Fruit fly (Drosophila melanogaster) whole organism, embryonic: Measurements from ENCODE around the gene Cad89D.

Source experiments
- Blimp-1 ChIP-seq: fragments of 200-800 bp; sonication (Bioruptor generic); optimal IDR thresholded peaks from 3 replicates; lab custom pipeline; 2018; ENCODE audit warnings: missing biosample characterization, missing genetic modification characterization, mild to moderate bottlenecking, moderate library complexity, missing genetic modification reagents
- BtbVII ChIP-seq: fragments of 200-800 bp; sonication (Bioruptor generic); optimal IDR thresholded peaks from 3 replicates; lab custom pipeline; 2017; ENCODE audit warnings: missing biosample characterization, mild to moderate bottlenecking, missing genetic modification characterization
- CG10959 ChIP-seq: fragments of 200-800 bp; sonication (Bioruptor generic); IDR thresholded peaks from 2 replicates; pipeline ENCODE4 v1.3.6; 2022; ENCODE audit warnings: missing biosample characterization, missing genetic modification characterization
- CG11085 ChIP-seq: fragments of 200-800 bp; sonication (Bioruptor generic); IDR thresholded peaks from 2 replicates; pipeline ENCODE4 v1.3.6; 2022; ENCODE audit warnings: missing biosample characterization, missing genetic modification characterization
- CG12104 ChIP-seq: fragments of 200-800 bp; sonication (Bioruptor generic); optimal IDR thresholded peaks from 3 replicates; lab custom pipeline; 2016; ENCODE audit warnings: missing biosample characterization, missing genetic modification characterization
- CG12219 ChIP-seq: fragments of 200-800 bp; sonication (Bioruptor generic); optimal IDR thresholded peaks from 3 replicates; lab custom pipeline; 2018; ENCODE audit warnings: missing biosample characterization, mild to moderate bottlenecking, missing genetic modification characterization
- CG12659 ChIP-seq: fragments of 200-800 bp; sonication (Bioruptor generic); optimal IDR thresholded peaks from 3 replicates; lab custom pipeline; 2017; ENCODE audit warnings: mild to moderate bottlenecking, missing biosample characterization, missing genetic modification reagents, missing genetic modification characterization
- CG13894 ChIP-seq: fragments of 200-800 bp; sonication (Bioruptor generic); optimal IDR thresholded peaks from 3 replicates; lab custom pipeline; 2018; ENCODE audit warnings: missing biosample characterization, mild to moderate bottlenecking, missing genetic modification characterization, moderate library complexity
- CG14441 ChIP-seq: fragments of 200-800 bp; sonication (Bioruptor generic); IDR thresholded peaks from 2 replicates; pipeline ENCODE4 v1.3.6; 2022; ENCODE audit warnings: missing biosample characterization, missing genetic modification characterization
- CG1602 ChIP-seq: fragments of 200-800 bp; sonication (Bioruptor generic); optimal IDR thresholded peaks from 3 replicates; lab custom pipeline; 2016; ENCODE audit warnings: missing biosample characterization, missing genetic modification characterization
- CG1647 ChIP-seq: fragments of 200-800 bp; sonication (Bioruptor generic); optimal IDR thresholded peaks from 3 replicates; lab custom pipeline; 2016; ENCODE audit warnings: missing biosample characterization, missing genetic modification characterization
- CG1832 ChIP-seq: fragments of 200-800 bp; sonication (Bioruptor generic); optimal IDR thresholded peaks from 2 replicates; lab custom pipeline; 2017; ENCODE audit warnings: missing biosample characterization, mild to moderate bottlenecking, missing genetic modification characterization, inconsistent platforms
- CG18619 ChIP-seq: fragments of 200-800 bp; sonication (Bioruptor generic); optimal IDR thresholded peaks from 3 replicates; lab custom pipeline; 2017; ENCODE audit warnings: missing biosample characterization, mild to moderate bottlenecking, missing genetic modification characterization
- CG2120 ChIP-seq: fragments of 200-800 bp; sonication (Bioruptor generic); optimal IDR thresholded peaks from 3 replicates; lab custom pipeline; 2016; ENCODE audit warnings: missing biosample characterization, missing genetic modification characterization
- CG2199 ChIP-seq: fragments of 200-800 bp; sonication (Bioruptor generic); IDR thresholded peaks from 3 replicates; pipeline ENCODE4 v1.3.6; 2022; ENCODE audit warnings: missing biosample characterization, missing genetic modification characterization
- CG3163 ChIP-seq: fragments of 200-800 bp; sonication (Bioruptor generic); optimal IDR thresholded peaks from 3 replicates; lab custom pipeline; 2016; ENCODE audit warnings: missing biosample characterization, missing genetic modification characterization
- CG33557 ChIP-seq: fragments of 200-800 bp; sonication (Bioruptor generic); optimal IDR thresholded peaks from 2 replicates; lab custom pipeline; 2019; ENCODE audit warnings: missing biosample characterization, mild to moderate bottlenecking, missing genetic modification characterization, moderate library complexity
- CG34422 ChIP-seq: fragments of 200-800 bp; sonication (Bioruptor generic); IDR thresholded peaks from 3 replicates; pipeline ENCODE4 v1.3.6; 2022; ENCODE audit warnings: missing biosample characterization, missing genetic modification characterization
- CG5180 ChIP-seq: fragments of 200-800 bp; sonication (Bioruptor generic); optimal IDR thresholded peaks from 3 replicates; lab custom pipeline; 2017; ENCODE audit warnings: missing biosample characterization, missing genetic modification characterization, mild to moderate bottlenecking, moderate library complexity, missing genetic modification reagents
- CG7372 ChIP-seq: fragments of 200-800 bp; sonication (Bioruptor generic); IDR thresholded peaks from 2 replicates; pipeline ENCODE4 v1.3.6; 2022; ENCODE audit warnings: missing biosample characterization, missing genetic modification characterization
- CG7745 ChIP-seq: fragments of 200-800 bp; sonication (Bioruptor generic); optimal IDR thresholded peaks from 2 replicates; lab custom pipeline; 2018; ENCODE audit warnings: missing biosample characterization, mild to moderate bottlenecking, missing genetic modification characterization, moderate library complexity
- CG8089 ChIP-seq: fragments of 200-800 bp; sonication (Bioruptor generic); optimal IDR thresholded peaks from 3 replicates; lab custom pipeline; 2016; ENCODE audit warnings: missing biosample characterization, missing genetic modification characterization
- CG9817 ChIP-seq: fragments of 200-800 bp; sonication (Bioruptor generic); optimal IDR thresholded peaks from 2 replicates; lab custom pipeline; 2018; ENCODE audit warnings: missing biosample characterization, mild to moderate bottlenecking, missing genetic modification characterization, moderate library complexity
- Dip2 ChIP-seq: fragments of 200-800 bp; sonication (Bioruptor generic); IDR thresholded peaks from 2 replicates; pipeline ENCODE4 v1.3.6; 2022; ENCODE audit warnings: missing biosample characterization, missing genetic modification characterization
- Dll ChIP-seq: fragments of 200-800 bp; sonication (Bioruptor generic); IDR thresholded peaks from 4 replicates; pipeline ENCODE4 v1.3.6; 2022; ENCODE audit warnings: missing biosample characterization, missing genetic modification characterization; ENCODE audit not compliant: partially characterized antibody
- E2f2 ChIP-seq: fragments of 200-800 bp; sonication (Bioruptor generic); IDR thresholded peaks from 2 replicates; pipeline ENCODE4 v1.3.6; 2022; ENCODE audit warnings: missing biosample characterization, missing genetic modification characterization
- ERR ChIP-seq: fragments of 200-800 bp; sonication (Bioruptor generic); optimal IDR thresholded peaks from 2 replicates; lab custom pipeline; 2016; ENCODE audit warnings: missing biosample characterization, missing genetic modification characterization
- HLH3B ChIP-seq: fragments of 200-800 bp; sonication (Bioruptor generic); IDR thresholded peaks from 2 replicates; pipeline ENCODE4 v1.3.6; 2022; ENCODE audit warnings: missing biosample characterization, missing genetic modification characterization
- Spps ChIP-seq: fragments of 200-800 bp; sonication (Bioruptor generic); optimal IDR thresholded peaks from 2 replicates; lab custom pipeline; 2018; ENCODE audit warnings: missing biosample characterization, mild to moderate bottlenecking, missing genetic modification characterization
- Sry-δ ChIP-seq: fragments of 200-800 bp; sonication (Bioruptor generic); optimal IDR thresholded peaks from 2 replicates; lab custom pipeline; 2016; ENCODE audit warnings: missing biosample characterization, missing genetic modification characterization
- Tbp ChIP-seq: fragments of >200 bp; optimal IDR thresholded peaks from 2 replicates; lab custom pipeline; 2018; ENCODE audit warnings: missing biosample characterization, missing genetic modification characterization
- abd-A ChIP-seq: fragments of 200-800 bp; sonication (Bioruptor generic); optimal IDR thresholded peaks from 3 replicates; lab custom pipeline; 2019; ENCODE audit warnings: missing biosample characterization, mild to moderate bottlenecking, missing genetic modification characterization, moderate library complexity
- aop ChIP-seq: fragments of 200-800 bp; sonication (Bioruptor generic); IDR thresholded peaks from 2 replicates; pipeline ENCODE4 v1.3.6; 2022; ENCODE audit warnings: missing biosample characterization, missing genetic modification characterization
- ase ChIP-seq: fragments of 200-800 bp; sonication (Bioruptor generic); IDR thresholded peaks from 3 replicates; pipeline ENCODE4 v1.3.6; 2022; ENCODE audit warnings: missing biosample characterization, missing genetic modification characterization
- caup ChIP-seq: fragments of 200-800 bp; sonication (Bioruptor generic); optimal IDR thresholded peaks from 3 replicates; lab custom pipeline; 2017; ENCODE audit warnings: missing biosample characterization, mild to moderate bottlenecking, missing genetic modification characterization, moderate library complexity; ENCODE audit not compliant: severe bottlenecking
- cwo ChIP-seq: fragments of 200-800 bp; sonication (Bioruptor generic); optimal IDR thresholded peaks from 3 replicates; lab custom pipeline; 2017; ENCODE audit warnings: missing biosample characterization, missing genetic modification characterization, mild to moderate bottlenecking, moderate library complexity, missing genetic modification reagents
- da ChIP-seq: fragments of 200-800 bp; sonication (Bioruptor generic); optimal IDR thresholded peaks from 2 replicates; lab custom pipeline; 2016; ENCODE audit warnings: missing biosample characterization, missing genetic modification characterization
- dm ChIP-seq: fragments of 200-800 bp; sonication (Bioruptor generic); optimal IDR thresholded peaks from 3 replicates; lab custom pipeline; 2016; ENCODE audit warnings: missing biosample characterization, missing genetic modification characterization
- gsb-n ChIP-seq: fragments of 200-800 bp; sonication (Bioruptor generic); optimal IDR thresholded peaks from 3 replicates; lab custom pipeline; 2018; ENCODE audit warnings: missing biosample characterization, mild to moderate bottlenecking, missing genetic modification characterization
- her ChIP-seq: fragments of 200-800 bp; sonication (Bioruptor generic); optimal IDR thresholded peaks from 2 replicates; lab custom pipeline; 2016; ENCODE audit warnings: missing biosample characterization, missing genetic modification characterization
- hkb ChIP-seq, 2 experiments: fragments of 200-800 bp in 1 of 2; fragments of >200 bp in 1 of 2; sonication (Bioruptor generic) in 1 of 2; IDR thresholded peaks in 1 of 2; optimal IDR thresholded peaks in 1 of 2; 2 replicates each; pipeline versions ENCODE4 v1.3.6 to Lab custom; 2017 to 2022; ENCODE audit warnings: missing biosample characterization in 1 of 2, missing genetic modification characterization in 1 of 2
- lbe ChIP-seq: fragments of 200-800 bp; sonication (Bioruptor generic); optimal IDR thresholded peaks from 2 replicates; lab custom pipeline; 2016; ENCODE audit warnings: missing biosample characterization, mild to moderate bottlenecking, missing genetic modification characterization
- org-1 ChIP-seq: fragments of 200-800 bp; sonication (Bioruptor generic); optimal IDR thresholded peaks from 2 replicates; lab custom pipeline; 2017; ENCODE audit warnings: missing biosample characterization, missing genetic modification characterization
- pb ChIP-seq: fragments of 200-800 bp; sonication (Bioruptor generic); optimal IDR thresholded peaks from 3 replicates; lab custom pipeline; 2016; ENCODE audit warnings: missing biosample characterization, missing genetic modification characterization
- pita ChIP-seq: fragments of 200-800 bp; sonication (Bioruptor generic); optimal IDR thresholded peaks from 2 replicates; lab custom pipeline; 2017; ENCODE audit warnings: missing biosample characterization, mild to moderate bottlenecking, missing genetic modification characterization
- pzg ChIP-seq: fragments of 200-800 bp; sonication (Bioruptor generic); optimal IDR thresholded peaks from 3 replicates; lab custom pipeline; 2018; ENCODE audit warnings: missing biosample characterization, mild to moderate bottlenecking, missing genetic modification characterization, moderate library complexity
- ranshi ChIP-seq: fragments of 200-800 bp; sonication (Bioruptor generic); IDR thresholded peaks from 2 replicates; pipeline ENCODE4 v1.3.6; 2022; ENCODE audit warnings: missing biosample characterization, missing genetic modification characterization
- ttk ChIP-seq: fragments of 200-800 bp; sonication (Bioruptor generic); IDR thresholded peaks from 2 replicates; pipeline ENCODE4 v2.1.2; 2022; ENCODE audit warnings: missing biosample characterization, missing genetic modification characterization
- zen ChIP-seq: fragments of 200-800 bp; sonication (Bioruptor generic); optimal IDR thresholded peaks from 3 replicates; lab custom pipeline; 2018; ENCODE audit warnings: missing biosample characterization, mild to moderate bottlenecking, missing genetic modification characterization, moderate library complexity
- zf30C ChIP-seq: fragments of 200-800 bp; sonication (Bioruptor generic); optimal IDR thresholded peaks from 3 replicates; lab custom pipeline; 2018; ENCODE audit warnings: missing biosample characterization, mild to moderate bottlenecking, missing genetic modification characterization

Gene Cad89D

dm6 chr3R:16442937-16443336 is 52.3 kb downstream of the Cad89D start, which contains the start of the genes Ttc1 and CG14882 (continued):
- TF ChIP-seq CG1602 (GFP tag; lab: Kevin White, UChicago) (peak; percentile 84), ase (GFP tag; lab: Robert Waterston, UW) (peak; percentile 87), CG1647 (GFP tag; lab: Kevin White, UChicago) (peak; percentile 83), hkb (optimal IDR thresholded peaks at IDR 0.05; lab: Kevin White, UChicago) (no peak), hkb (GFP tag; IDR thresholded peaks at IDR 0.05; lab: Robert Waterston, UW) (peak; percentile 92), E2f2 (GFP tag; lab: Robert Waterston, UW) (peak; percentile 80), HLH3B (GFP tag; lab: Robert Waterston, UW) (peak; percentile 77), CG13894 (tag; lab: Kevin White, UChicago) (no peak), CG12219 (peak; percentile 35), CG34422 (GFP tag; lab: Robert Waterston, UW) (peak; percentile 93), aop (GFP tag; lab: Robert Waterston, UW) (no peak; the same call in 1 of the 2 replicates), ranshi (GFP tag; lab: Robert Waterston, UW) (peak; percentile 82), dm (GFP tag; lab: Kevin White, UChicago) (peak; percentile 67), her (GFP tag; lab: Kevin White, UChicago) (peak; percentile 84), CG12659 (GFP tag; lab: Kevin White, UChicago) (peak; percentile 93), CG9817 (tag; lab: Kevin White, UChicago) (peak; percentile 80), CG3163 (GFP tag; lab: Kevin White, UChicago) (peak; percentile 64), CG11085 (GFP tag; lab: Robert Waterston, UW) (peak; percentile 88), caup (GFP tag; lab: Kevin White, UChicago) (peak; percentile 83), CG14441 (GFP tag; lab: Robert Waterston, UW) (peak; percentile 90), org-1 (GFP tag; lab: Kevin White, UChicago) (no peak), cwo (peak; percentile 68), Spps (peak; percentile 44), CG2120 (GFP tag; lab: Kevin White, UChicago) (peak; percentile 95), zen (tag; lab: Kevin White, UChicago) (peak; percentile 25), gsb-n (tag; lab: Kevin White, UChicago) (peak; percentile 74), BtbVII (GFP tag; lab: Kevin White, UChicago) (peak; percentile 68), zf30C (GFP tag; lab: Kevin White, UChicago) (no peak), CG1832 (no peak), CG2199 (peak; percentile 74; the same call in 1 of the 3 replicates)

dm6 chr3R:16441367-16441923 is 53.8 kb downstream of the Cad89D start, which contains the start of gene ema:
ema (minus strand) TSS chr3R:16441661.
- TF ChIP-seq Sry-δ (peak; percentile 58), Dip2 (GFP tag; lab: Robert Waterston, UW) (no peak), lbe (GFP tag; lab: Kevin White, UChicago) (peak; percentile 0), CG10959 (no peak), pita (GFP tag; lab: Kevin White, UChicago) (no peak), ttk (GFP tag; lab: Robert Waterston, UW) (no peak), Tbp (GFP tag; lab: Kevin White, UChicago) (no peak), CG12104 (GFP tag; lab: Kevin White, UChicago) (no peak), pzg (peak; percentile 66), CG33557 (GFP tag; lab: Kevin White, UChicago) (no peak), pb (GFP tag; lab: Kevin White, UChicago) (no peak), CG7372 (GFP tag; lab: Robert Waterston, UW) (no peak), abd-A (no peak), da (no peak), CG18619 (GFP tag; lab: Kevin White, UChicago) (no peak), ERR (no peak), CG5180 (GFP tag; lab: Kevin White, UChicago) (no peak), CG8089 (GFP tag; lab: Kevin White, UChicago) (no peak), CG7745 (tag; lab: Kevin White, UChicago) (no peak), Dll (GFP tag; lab: Robert Waterston, UW) (peak; percentile 46; the same call in 2 of the 4 replicates), Blimp-1 (GFP tag; lab: Kevin White, UChicago) (no peak)
